Worm (Caenorhabditis elegans): ENCODE results near the gene got-1.2.

DNA sequence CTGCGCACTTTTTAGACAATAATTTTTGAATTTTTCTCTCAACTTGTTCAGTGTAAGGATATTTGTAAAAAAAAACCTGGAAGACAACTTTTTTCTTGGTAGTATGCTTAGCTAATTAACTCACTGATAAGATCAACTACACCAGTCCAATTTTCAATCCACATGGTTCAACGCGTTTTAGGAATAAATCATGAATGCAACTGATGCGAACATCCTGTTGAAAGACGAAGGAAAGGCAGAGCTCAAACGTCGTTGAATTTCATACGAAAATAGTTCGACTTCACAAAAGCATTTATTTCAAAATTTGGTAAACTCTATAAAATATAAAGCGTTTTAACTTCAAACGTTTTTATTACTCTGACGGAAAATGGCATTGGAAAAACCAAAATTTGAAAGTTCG lies 47.8 kb upstream of the got-1.2 start, which contains the start of gene dyla-1:
- TF ChIP-seq nhr-237 (tag; optimal IDR thresholded peaks at IDR 0.05): no peak
- TF ChIP-seq elt-3 (tag; optimal IDR thresholded peaks at IDR 0.05): no peak
- TF ChIP-seq ztf-11 (tag; optimal IDR thresholded peaks at IDR 0.05): no peak
- TF ChIP-seq sem-2 (GFP tag; optimal IDR thresholded peaks at IDR 0.05): no peak
- no peak for TF ChIP-seq ceh-39 (tag; optimal IDR thresholded peaks at IDR 0.05)
- TF ChIP-seq blmp-1 (tag; optimal IDR thresholded peaks at IDR 0.05): no peak
- no peak for TF ChIP-seq unc-39 (tag; optimal IDR thresholded peaks at IDR 0.05)
- no peak for TF ChIP-seq M03D4.4 (tag; optimal IDR thresholded peaks at IDR 0.05)
- TF ChIP-seq nhr-76 (tag; optimal IDR thresholded peaks at IDR 0.05): no peak
- no peak for TF ChIP-seq mep-1 (tag; optimal IDR thresholded peaks at IDR 0.05)
- no peak for TF ChIP-seq lin-32 (GFP tag; optimal IDR thresholded peaks at IDR 0.05)
